Fruit fly (Drosophila melanogaster) whole organism, embryonic: ENCODE results near the gene CG46026.

ENCODE experiments used
- Aef1 ChIP-seq: fragments of 200-800 bp; sonication (Bioruptor generic); IDR thresholded peaks from 3 replicates; pipeline ENCODE4 v1.3.6; 2022; ENCODE audit warnings: missing biosample characterization, missing genetic modification characterization
- Atf6 ChIP-seq: fragments of 200-800 bp; sonication (Bioruptor generic); IDR thresholded peaks from 2 replicates; pipeline ENCODE4 v1.3.6; 2022; ENCODE audit warnings: missing biosample characterization, missing genetic modification characterization
- BEAF-32 ChIP-seq: fragments of 200-800 bp; sonication (Bioruptor generic); optimal IDR thresholded peaks from 3 replicates; lab custom pipeline; 2017; ENCODE audit warnings: missing biosample characterization, missing genetic modification characterization, mild to moderate bottlenecking, moderate library complexity, missing genetic modification reagents
- CG10959 ChIP-seq: fragments of 200-800 bp; sonication (Bioruptor generic); IDR thresholded peaks from 2 replicates; pipeline ENCODE4 v1.3.6; 2022; ENCODE audit warnings: missing biosample characterization, missing genetic modification characterization
- CG13424 ChIP-seq: fragments of 200-800 bp; sonication (Bioruptor generic); optimal IDR thresholded peaks from 2 replicates; lab custom pipeline; 2019; ENCODE audit warnings: missing biosample characterization, mild to moderate bottlenecking, missing genetic modification characterization, moderate library complexity
- CG14050 ChIP-seq: fragments of 200-800 bp; sonication (Bioruptor generic); IDR thresholded peaks from 3 replicates; pipeline ENCODE4 v1.3.6; 2022; ENCODE audit warnings: missing biosample characterization, missing genetic modification characterization
- CG15269 ChIP-seq: fragments of 200-800 bp; sonication (Bioruptor generic); optimal IDR thresholded peaks from 2 replicates; lab custom pipeline; 2018; ENCODE audit warnings: missing biosample characterization, mild to moderate bottlenecking, missing genetic modification characterization, moderate library complexity
- CG1602 ChIP-seq: fragments of 200-800 bp; sonication (Bioruptor generic); optimal IDR thresholded peaks from 3 replicates; lab custom pipeline; 2016; ENCODE audit warnings: missing biosample characterization, missing genetic modification characterization
- CG1603 ChIP-seq: fragments of 200-800 bp; sonication (Bioruptor generic); optimal IDR thresholded peaks from 2 replicates; lab custom pipeline; 2019; ENCODE audit warnings: missing biosample characterization, mild to moderate bottlenecking, missing genetic modification characterization, moderate library complexity
- CG16779 ChIP-seq: fragments of 200-800 bp; sonication (Bioruptor generic); IDR thresholded peaks from 2 replicates; pipeline ENCODE4 v1.3.6; 2022; ENCODE audit warnings: missing biosample characterization, missing genetic modification characterization
- CG1792 ChIP-seq: fragments of 200-800 bp; sonication (Bioruptor generic); optimal IDR thresholded peaks from 2 replicates; lab custom pipeline; 2016; ENCODE audit warnings: missing biosample characterization, missing genetic modification characterization
- CG18476 ChIP-seq: fragments of 200-800 bp; sonication (Bioruptor generic); optimal IDR thresholded peaks from 2 replicates; lab custom pipeline; 2016; ENCODE audit warnings: missing biosample characterization, mild to moderate bottlenecking, missing genetic modification characterization
- CG30431 ChIP-seq: fragments of 200-800 bp; sonication (Bioruptor generic); optimal IDR thresholded peaks from 2 replicates; lab custom pipeline; 2017; ENCODE audit warnings: missing biosample characterization, missing genetic modification characterization
- CG3407 ChIP-seq: fragments of 200-800 bp; sonication (Bioruptor generic); optimal IDR thresholded peaks from 2 replicates; lab custom pipeline; 2018; ENCODE audit warnings: missing biosample characterization, mild to moderate bottlenecking, missing genetic modification characterization
- CG4730 ChIP-seq: fragments of 200-800 bp; sonication (Bioruptor generic); IDR thresholded peaks from 2 replicates; pipeline ENCODE4 v1.3.6; 2022; ENCODE audit warnings: missing biosample characterization, missing genetic modification characterization
- CG8359 ChIP-seq: fragments of 200-800 bp; sonication (Bioruptor generic); optimal IDR thresholded peaks from 2 replicates; lab custom pipeline; 2017; ENCODE audit warnings: missing biosample characterization, mild to moderate bottlenecking, missing genetic modification characterization, borderline replicate concordance
- CG9609 ChIP-seq: fragments of 200-800 bp; sonication (Bioruptor generic); optimal IDR thresholded peaks from 3 replicates; lab custom pipeline; 2016; ENCODE audit warnings: missing biosample characterization, missing genetic modification characterization
- D19A ChIP-seq: fragments of 200-800 bp; optimal IDR thresholded peaks from 3 replicates; lab custom pipeline; 2019; ENCODE audit warnings: missing biosample characterization, mild to moderate bottlenecking, missing genetic modification characterization, moderate library complexity
- Dek ChIP-seq: fragments of 200-800 bp; sonication (Bioruptor generic); optimal IDR thresholded peaks from 3 replicates; lab custom pipeline; 2019; ENCODE audit warnings: missing biosample characterization, mild to moderate bottlenecking, missing genetic modification characterization, moderate library complexity
- Doc2 ChIP-seq: fragments of 200-800 bp; sonication (Bioruptor generic); IDR thresholded peaks from 2 replicates; pipeline ENCODE4 v1.3.6; 2022; ENCODE audit warnings: missing biosample characterization, missing genetic modification characterization
- Drgx ChIP-seq: fragments of 200-800 bp; sonication (Bioruptor generic); IDR thresholded peaks from 2 replicates; pipeline ENCODE4 v1.3.6; 2022; ENCODE audit warnings: missing biosample characterization, missing genetic modification characterization
- Ets65A ChIP-seq: fragments of 200-800 bp; sonication (Bioruptor generic); peaks from one replicate; lab custom pipeline; 2016; ENCODE audit warnings: missing biosample characterization, missing genetic modification characterization
- Gug ChIP-seq: fragments of 200-800 bp; sonication (Bioruptor generic); IDR thresholded peaks from 4 replicates; pipeline ENCODE4 v1.3.6; 2022; ENCODE audit warnings: missing biosample characterization, missing genetic modification characterization
- NC2β ChIP-seq: fragments of 200-800 bp; sonication (Bioruptor generic); optimal IDR thresholded peaks from 2 replicates; lab custom pipeline; 2016; ENCODE audit warnings: missing biosample characterization, missing genetic modification characterization
- Oli ChIP-seq: fragments of 200-800 bp; sonication (Bioruptor generic); optimal IDR thresholded peaks from 2 replicates; lab custom pipeline; 2018; ENCODE audit warnings: missing biosample characterization, mild to moderate bottlenecking, missing genetic modification characterization, moderate library complexity
- Sox100B ChIP-seq: fragments of 200-800 bp; sonication (Bioruptor generic); optimal IDR thresholded peaks from 3 replicates; lab custom pipeline; 2018; ENCODE audit warnings: missing biosample characterization, mild to moderate bottlenecking, missing genetic modification characterization
- ash1 ChIP-seq: fragments of 200-800 bp; sonication (Bioruptor generic); optimal IDR thresholded peaks from 2 replicates; lab custom pipeline; 2018; ENCODE audit warnings: missing biosample characterization, mild to moderate bottlenecking, missing genetic modification characterization
- bcd ChIP-seq: fragments of 200-800 bp; sonication (Bioruptor generic); optimal IDR thresholded peaks from 2 replicates; lab custom pipeline; 2017; ENCODE audit warnings: missing biosample characterization, mild to moderate bottlenecking, missing genetic modification characterization
- chinmo ChIP-seq: fragments of 200-800 bp; sonication (Bioruptor generic); IDR thresholded peaks from 4 replicates; pipeline ENCODE4 v1.3.6; 2022; ENCODE audit warnings: missing biosample characterization, missing genetic modification characterization; ENCODE audit not compliant: partially characterized antibody
- chn ChIP-seq: fragments of 200-800 bp; sonication (Bioruptor generic); optimal IDR thresholded peaks from 2 replicates; lab custom pipeline; 2016; ENCODE audit warnings: missing biosample characterization, missing genetic modification characterization
- croc ChIP-seq: fragments of 200-800 bp; sonication (Bioruptor generic); conservative IDR thresholded peaks from 3 replicates; pipeline ENCODE4 v1.3.6; 2022; ENCODE audit warnings: missing biosample characterization, missing genetic modification characterization
- da ChIP-seq: fragments of 200-800 bp; sonication (Bioruptor generic); optimal IDR thresholded peaks from 2 replicates; lab custom pipeline; 2016; ENCODE audit warnings: missing biosample characterization, missing genetic modification characterization
- danr ChIP-seq: fragments of 200-800 bp; sonication (Bioruptor generic); IDR thresholded peaks from 2 replicates; pipeline ENCODE4 v1.3.6; 2022; ENCODE audit warnings: missing biosample characterization, missing genetic modification characterization
- dm ChIP-seq: fragments of 200-800 bp; sonication (Bioruptor generic); optimal IDR thresholded peaks from 3 replicates; lab custom pipeline; 2016; ENCODE audit warnings: missing biosample characterization, missing genetic modification characterization
- dpn ChIP-seq, 2 experiments: fragments of 200-800 bp; sonication (Bioruptor generic); optimal IDR thresholded peaks; 3 replicates each; lab custom pipeline; 2016; ENCODE audit warnings: missing biosample characterization in 2 of 2, missing genetic modification characterization in 2 of 2
- eyg ChIP-seq: fragments of 200-800 bp; sonication (Bioruptor generic); optimal IDR thresholded peaks from 3 replicates; lab custom pipeline; 2016; ENCODE audit warnings: missing biosample characterization, missing genetic modification characterization
- fd3F ChIP-seq: fragments of 200-800 bp; sonication (Bioruptor generic); optimal IDR thresholded peaks from 2 replicates; lab custom pipeline; 2018; ENCODE audit warnings: missing biosample characterization, mild to moderate bottlenecking, missing genetic modification characterization, moderate library complexity
- grau ChIP-seq: fragments of 200-800 bp; optimal IDR thresholded peaks from 3 replicates; lab custom pipeline; 2019; ENCODE audit warnings: missing biosample characterization, mild to moderate bottlenecking, missing genetic modification characterization, moderate library complexity
- gsb ChIP-seq: fragments of 200-800 bp; sonication (Bioruptor generic); IDR thresholded peaks from 2 replicates; pipeline ENCODE4 v1.3.6; 2022; ENCODE audit warnings: missing biosample characterization, missing genetic modification characterization
- hbn ChIP-seq: fragments of 200-800 bp; sonication (Bioruptor generic); IDR thresholded peaks from 2 replicates; pipeline ENCODE4 v1.3.6; 2022; ENCODE audit warnings: missing biosample characterization, missing genetic modification characterization; ENCODE audit not compliant: partially characterized antibody
- jigr1 ChIP-seq: fragments of 200-800 bp; sonication (Bioruptor generic); IDR thresholded peaks from 3 replicates; pipeline ENCODE4 v1.3.6; 2022; ENCODE audit warnings: missing biosample characterization, missing genetic modification characterization
- ken ChIP-seq: fragments of 200-800 bp; sonication (Bioruptor generic); IDR thresholded peaks from 3 replicates; pipeline ENCODE4 v1.3.6; 2022; ENCODE audit warnings: missing biosample characterization, missing genetic modification characterization
- kni ChIP-seq: fragments of 200-800 bp; sonication (Bioruptor generic); optimal IDR thresholded peaks from 3 replicates; lab custom pipeline; 2017; ENCODE audit warnings: mild to moderate bottlenecking, missing biosample characterization, missing genetic modification reagents, missing genetic modification characterization
- knrl ChIP-seq: fragments of 200-800 bp; sonication (Bioruptor generic); IDR thresholded peaks from 3 replicates; pipeline ENCODE4 v1.3.6; 2022; ENCODE audit warnings: missing biosample characterization, missing genetic modification characterization; ENCODE audit not compliant: partially characterized antibody
- lab ChIP-seq: fragments of 200-800 bp; sonication (Bioruptor generic); optimal IDR thresholded peaks from 3 replicates; lab custom pipeline; 2017; ENCODE audit warnings: missing biosample characterization, missing genetic modification characterization, mild to moderate bottlenecking, moderate library complexity, missing genetic modification reagents
- lbe ChIP-seq: fragments of 200-800 bp; sonication (Bioruptor generic); optimal IDR thresholded peaks from 2 replicates; lab custom pipeline; 2016; ENCODE audit warnings: missing biosample characterization, mild to moderate bottlenecking, missing genetic modification characterization
- maf-S ChIP-seq: fragments of 200-800 bp; sonication (Bioruptor generic); optimal IDR thresholded peaks from 2 replicates; lab custom pipeline; 2016; ENCODE audit warnings: missing biosample characterization, missing genetic modification characterization
- mirr ChIP-seq: fragments of 200-800 bp; sonication (Bioruptor generic); optimal IDR thresholded peaks from 3 replicates; lab custom pipeline; 2018; ENCODE audit warnings: missing biosample characterization, mild to moderate bottlenecking, missing genetic modification characterization
- nmo ChIP-seq: fragments of 200-800 bp; sonication (Bioruptor generic); optimal IDR thresholded peaks from 2 replicates; lab custom pipeline; 2018; ENCODE audit warnings: missing biosample characterization, mild to moderate bottlenecking, missing genetic modification characterization, moderate library complexity
- pita ChIP-seq: fragments of 200-800 bp; sonication (Bioruptor generic); optimal IDR thresholded peaks from 2 replicates; lab custom pipeline; 2017; ENCODE audit warnings: missing biosample characterization, mild to moderate bottlenecking, missing genetic modification characterization
- ranshi ChIP-seq: fragments of 200-800 bp; sonication (Bioruptor generic); IDR thresholded peaks from 2 replicates; pipeline ENCODE4 v1.3.6; 2022; ENCODE audit warnings: missing biosample characterization, missing genetic modification characterization
- sr ChIP-seq: fragments of 200-800 bp; sonication (Bioruptor generic); IDR thresholded peaks from 3 replicates; pipeline ENCODE4 v1.3.6; 2022; ENCODE audit warnings: missing biosample characterization, missing genetic modification characterization

The CG46026 gene

DNA sequence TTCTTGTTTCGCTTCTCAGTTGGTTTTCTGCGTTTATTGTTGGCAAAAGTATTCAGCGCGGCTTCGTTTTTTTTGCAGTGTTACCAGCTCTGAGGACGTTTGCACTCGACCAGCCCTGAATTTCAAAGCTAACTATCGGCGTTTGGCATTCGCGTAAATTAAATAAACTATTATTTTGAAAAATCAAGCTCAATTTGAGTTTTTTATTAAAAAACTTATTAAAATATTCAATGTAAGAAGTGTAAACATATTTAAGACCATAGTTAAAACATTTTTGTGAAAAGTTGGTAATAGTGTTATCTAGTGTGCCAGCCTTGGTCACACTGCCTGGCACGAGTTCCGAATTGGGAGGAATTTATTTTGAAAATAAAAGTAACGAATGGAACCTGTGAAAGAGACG lies 39.1 kb downstream of the CG46026 start, which contains the start of the genes SmD2 and CG18048 (continued):
- TF ChIP-seq pita (GFP tag; lab: Kevin White, UChicago): no peak
- no peak for TF ChIP-seq CG18476
- TF ChIP-seq bcd (GFP tag; lab: Kevin White, UChicago): peak; percentile 12
- TF ChIP-seq ken (GFP tag; lab: Robert Waterston, UW): no peak
- no peak for TF ChIP-seq fd3F (GFP tag; lab: Kevin White, UChicago)
- TF ChIP-seq dpn (GFP tag; optimal IDR thresholded peaks at IDR 0.05; lab: Kevin White, UChicago): peak in 1 of 2 experiments; percentile 7
- no peak for TF ChIP-seq CG1602
- no peak for TF ChIP-seq maf-S
- no peak for TF ChIP-seq ash1 (GFP tag; lab: Kevin White, UChicago)
- no peak for TF ChIP-seq CG3407 (GFP tag; lab: Kevin White, UChicago)
- TF ChIP-seq CG16779 (GFP tag; lab: Robert Waterston, UW): no peak
- TF ChIP-seq CG4730 (GFP tag; lab: Robert Waterston, UW): no peak
- TF ChIP-seq Doc2: no peak
- TF ChIP-seq Aef1 (GFP tag; lab: Robert Waterston, UW): no peak
- no peak for TF ChIP-seq danr (GFP tag; lab: Robert Waterston, UW)
- no peak for TF ChIP-seq sr
- TF ChIP-seq Ets65A (GFP tag; lab: Kevin White, UChicago): no peak
- no peak for TF ChIP-seq Dek (tag; lab: Kevin White, UChicago)
- TF ChIP-seq chinmo (GFP tag; lab: Robert Waterston, UW): no peak
- no peak for TF ChIP-seq chn
- TF ChIP-seq grau (tag; lab: Kevin White, UChicago): peak; percentile 33
- TF ChIP-seq D19A (tag; lab: Kevin White, UChicago): no peak
- no peak for TF ChIP-seq Sox100B (GFP tag; lab: Kevin White, UChicago)
- TF ChIP-seq lbe: no peak
- TF ChIP-seq CG30431 (GFP tag; lab: Kevin White, UChicago): no peak
- TF ChIP-seq dm: peak; percentile 68
- TF ChIP-seq Atf6 (GFP tag; lab: Robert Waterston, UW): no peak
- no peak for TF ChIP-seq CG1792 (GFP tag; lab: Kevin White, UChicago)
- TF ChIP-seq CG9609: no peak
- TF ChIP-seq knrl (GFP tag; lab: Robert Waterston, UW): peak; percentile 87
- no peak for TF ChIP-seq kni (GFP tag; lab: Kevin White, UChicago)
- TF ChIP-seq CG13424 (tag; lab: Kevin White, UChicago): peak; percentile 32
- TF ChIP-seq CG14050: no peak
- no peak for TF ChIP-seq CG10959 (GFP tag; lab: Robert Waterston, UW)
- no peak for TF ChIP-seq lab
- peak; percentile 65 for TF ChIP-seq hbn (GFP tag; lab: Robert Waterston, UW)
- TF ChIP-seq CG15269: no peak
- TF ChIP-seq BEAF-32 (GFP tag; lab: Kevin White, UChicago): peak; percentile 88
- no peak for TF ChIP-seq ranshi (GFP tag; lab: Robert Waterston, UW)
- peak; percentile 13 for TF ChIP-seq CG1603 (tag; lab: Kevin White, UChicago)
- TF ChIP-seq da (GFP tag; lab: Kevin White, UChicago): no peak
- no peak for TF ChIP-seq eyg
- TF ChIP-seq mirr (GFP tag; lab: Kevin White, UChicago): no peak
- peak; percentile 70 for TF ChIP-seq nmo (GFP tag; lab: Kevin White, UChicago)
- no peak for TF ChIP-seq gsb (GFP tag; lab: Robert Waterston, UW)
- no peak for TF ChIP-seq jigr1 (GFP tag; lab: Robert Waterston, UW)
- TF ChIP-seq CG8359: no peak
- TF ChIP-seq NC2β (GFP tag; lab: Kevin White, UChicago): no peak
- TF ChIP-seq Drgx (GFP tag; lab: Robert Waterston, UW): no peak
- TF ChIP-seq croc (GFP tag; lab: Robert Waterston, UW): no peak
- TF ChIP-seq Gug (GFP tag; lab: Robert Waterston, UW): no peak
- TF ChIP-seq Oli (tag; lab: Kevin White, UChicago): no peak
